Fruit fly (Drosophila melanogaster) whole organism, embryonic: ENCODE data around the gene Nadsyn.

Source experiments
- B-H1 ChIP-seq: fragments of 200-800 bp; sonication (Bioruptor generic); IDR thresholded peaks from 3 replicates; pipeline ENCODE4 v1.3.6; 2022; ENCODE audit warnings: missing biosample characterization, missing genetic modification characterization
- CG11085 ChIP-seq: fragments of 200-800 bp; sonication (Bioruptor generic); IDR thresholded peaks from 2 replicates; pipeline ENCODE4 v1.3.6; 2022; ENCODE audit warnings: missing biosample characterization, missing genetic modification characterization
- CG11695 ChIP-seq: fragments of 200-800 bp; sonication (Bioruptor generic); IDR thresholded peaks from 3 replicates; pipeline ENCODE4 v1.3.6; 2022; ENCODE audit warnings: missing biosample characterization, missing genetic modification characterization
- CG11723 ChIP-seq: fragments of 200-800 bp; sonication (Bioruptor generic); optimal IDR thresholded peaks from 2 replicates; lab custom pipeline; 2017; ENCODE audit warnings: missing biosample characterization, mild to moderate bottlenecking, missing genetic modification characterization
- CG12155 ChIP-seq: fragments of 200-800 bp; sonication (Bioruptor generic); optimal IDR thresholded peaks from 3 replicates; lab custom pipeline; 2016; ENCODE audit warnings: missing biosample characterization, missing genetic modification characterization
- CG1233 ChIP-seq: fragments of 200-800 bp; sonication (Bioruptor generic); optimal IDR thresholded peaks from 4 replicates; lab custom pipeline; 2018; ENCODE audit warnings: missing biosample characterization, mild to moderate bottlenecking, missing genetic modification characterization
- CG14441 ChIP-seq: fragments of 200-800 bp; sonication (Bioruptor generic); IDR thresholded peaks from 2 replicates; pipeline ENCODE4 v1.3.6; 2022; ENCODE audit warnings: missing biosample characterization, missing genetic modification characterization
- CG17359 ChIP-seq: fragments of 200-800 bp; sonication (Bioruptor generic); optimal IDR thresholded peaks from 3 replicates; lab custom pipeline; 2018; ENCODE audit warnings: missing biosample characterization, mild to moderate bottlenecking, missing genetic modification characterization, moderate library complexity
- CG18599 ChIP-seq: fragments of 200-800 bp; sonication (Bioruptor generic); optimal IDR thresholded peaks from 3 replicates; lab custom pipeline; 2017; ENCODE audit warnings: missing biosample characterization, missing genetic modification characterization, mild to moderate bottlenecking, moderate library complexity, missing genetic modification reagents
- CG18764 ChIP-seq: fragments of 200-800 bp; sonication (Bioruptor generic); optimal IDR thresholded peaks from 3 replicates; lab custom pipeline; 2016; ENCODE audit warnings: missing biosample characterization, missing genetic modification characterization
- CG2120 ChIP-seq: fragments of 200-800 bp; sonication (Bioruptor generic); optimal IDR thresholded peaks from 3 replicates; lab custom pipeline; 2016; ENCODE audit warnings: missing biosample characterization, missing genetic modification characterization
- CG30020 ChIP-seq: fragments of 200-800 bp; optimal IDR thresholded peaks from 2 replicates; lab custom pipeline; 2019; ENCODE audit warnings: missing biosample characterization, mild to moderate bottlenecking, missing genetic modification characterization, moderate library complexity
- CG30403 ChIP-seq: fragments of 200-800 bp; sonication (Bioruptor generic); optimal IDR thresholded peaks from 3 replicates; lab custom pipeline; 2016; ENCODE audit warnings: missing biosample characterization, missing genetic modification characterization
- CG4360 ChIP-seq: fragments of 200-800 bp; sonication (Bioruptor generic); IDR thresholded peaks from 2 replicates; pipeline ENCODE4 v1.3.6; 2022; ENCODE audit warnings: missing biosample characterization, missing genetic modification characterization
- CG4404 ChIP-seq: fragments of 200-800 bp; sonication (Bioruptor generic); IDR thresholded peaks from 2 replicates; pipeline ENCODE4 v1.3.6; 2022; ENCODE audit warnings: missing biosample characterization, missing genetic modification characterization
- CG8290 ChIP-seq, 3 experiments: fragments of 200-800 bp; sonication (Bioruptor generic); optimal IDR thresholded peaks; 2 replicates each; lab custom pipeline; 2016 to 2019; ENCODE audit warnings: missing biosample characterization in 3 of 3, missing genetic modification characterization in 3 of 3, mild to moderate bottlenecking in 2 of 3, moderate library complexity in 1 of 3
- Dek ChIP-seq: fragments of 200-800 bp; sonication (Bioruptor generic); optimal IDR thresholded peaks from 3 replicates; lab custom pipeline; 2019; ENCODE audit warnings: missing biosample characterization, mild to moderate bottlenecking, missing genetic modification characterization, moderate library complexity
- ERR ChIP-seq: fragments of 200-800 bp; sonication (Bioruptor generic); optimal IDR thresholded peaks from 2 replicates; lab custom pipeline; 2016; ENCODE audit warnings: missing biosample characterization, missing genetic modification characterization
- GATAe ChIP-seq: fragments of 200-800 bp; sonication (Bioruptor generic); conservative IDR thresholded peaks from 2 replicates; pipeline ENCODE4 v1.3.6; 2022; ENCODE audit warnings: missing biosample characterization, missing genetic modification characterization
- H2.0 ChIP-seq: fragments of 200-800 bp; sonication (Bioruptor generic); IDR thresholded peaks from 2 replicates; pipeline ENCODE4 v1.3.6; 2022; ENCODE audit warnings: missing biosample characterization, missing genetic modification characterization
- Hand ChIP-seq: fragments of 200-800 bp; sonication (Bioruptor generic); optimal IDR thresholded peaks from 2 replicates; lab custom pipeline; 2017; ENCODE audit warnings: mild to moderate bottlenecking, missing biosample characterization, missing genetic modification reagents, missing genetic modification characterization
- Hey ChIP-seq: fragments of 200-800 bp; sonication (Bioruptor generic); optimal IDR thresholded peaks from 3 replicates; lab custom pipeline; 2018; ENCODE audit warnings: missing biosample characterization, mild to moderate bottlenecking, missing genetic modification characterization
- HmgD ChIP-seq: fragments of 200-800 bp; sonication (Bioruptor generic); optimal IDR thresholded peaks from 3 replicates; lab custom pipeline; 2016; ENCODE audit warnings: missing biosample characterization, missing genetic modification characterization
- Hmr ChIP-seq: fragments of 200-800 bp; sonication (Bioruptor generic); optimal IDR thresholded peaks from 3 replicates; lab custom pipeline; 2017; ENCODE audit warnings: mild to moderate bottlenecking, missing biosample characterization, missing genetic modification reagents, missing genetic modification characterization
- Hr51 ChIP-seq, 2 experiments: fragments of 200-800 bp; sonication (Bioruptor generic); optimal IDR thresholded peaks; 2 replicates in 1 of 2; 3 replicates in 1 of 2; lab custom pipeline; 2016 to 2018; ENCODE audit warnings: missing biosample characterization in 2 of 2, missing genetic modification characterization in 2 of 2, mild to moderate bottlenecking in 1 of 2, moderate library complexity in 1 of 2
- MBD-R2 ChIP-seq: fragments of 200-800 bp; sonication (Bioruptor generic); IDR thresholded peaks from 2 replicates; pipeline ENCODE4 v1.3.6; 2022; ENCODE audit warnings: missing biosample characterization, missing genetic modification characterization
- MTF-1 ChIP-seq: fragments of 200-800 bp; sonication (Bioruptor generic); optimal IDR thresholded peaks from 2 replicates; lab custom pipeline; 2018; ENCODE audit warnings: missing biosample characterization, mild to moderate bottlenecking, missing genetic modification characterization, borderline replicate concordance
- Oaz ChIP-seq: fragments of 200-800 bp; sonication (Bioruptor generic); IDR thresholded peaks from 2 replicates; pipeline ENCODE4 v1.3.6; 2022; ENCODE audit warnings: missing biosample characterization, missing genetic modification characterization
- Rx ChIP-seq: fragments of 200-800 bp; sonication (Bioruptor generic); IDR thresholded peaks from 2 replicates; pipeline ENCODE4 v1.3.6; 2022; ENCODE audit warnings: missing biosample characterization, missing genetic modification characterization
- az2 ChIP-seq: fragments of 200-800 bp; sonication (Bioruptor generic); optimal IDR thresholded peaks from 3 replicates; lab custom pipeline; 2016; ENCODE audit warnings: missing biosample characterization, missing genetic modification characterization
- chinmo ChIP-seq: fragments of 200-800 bp; sonication (Bioruptor generic); IDR thresholded peaks from 4 replicates; pipeline ENCODE4 v1.3.6; 2022; ENCODE audit warnings: missing biosample characterization, missing genetic modification characterization; ENCODE audit not compliant: partially characterized antibody
- dan ChIP-seq: fragments of 200-800 bp; sonication (Bioruptor generic); IDR thresholded peaks from 2 replicates; pipeline ENCODE4 v1.3.6; 2022; ENCODE audit warnings: missing biosample characterization, missing genetic modification characterization
- dm ChIP-seq: fragments of 200-800 bp; sonication (Bioruptor generic); optimal IDR thresholded peaks from 3 replicates; lab custom pipeline; 2016; ENCODE audit warnings: missing biosample characterization, missing genetic modification characterization
- fd102C ChIP-seq: fragments of 200-800 bp; sonication (Bioruptor generic); optimal IDR thresholded peaks from 2 replicates; lab custom pipeline; 2018; ENCODE audit warnings: missing biosample characterization, mild to moderate bottlenecking, missing genetic modification characterization, moderate library complexity
- ftz-f1 ChIP-seq: fragments of 200-800 bp; sonication (Bioruptor generic); optimal IDR thresholded peaks from 2 replicates; lab custom pipeline; 2016; ENCODE audit warnings: missing biosample characterization, missing genetic modification characterization
- gem ChIP-seq: fragments of 200-800 bp; sonication (Bioruptor generic); optimal IDR thresholded peaks from 2 replicates; lab custom pipeline; 2019; ENCODE audit warnings: missing biosample characterization, mild to moderate bottlenecking, missing genetic modification characterization, moderate library complexity
- grn ChIP-seq: fragments of 200-800 bp; sonication (Bioruptor generic); optimal IDR thresholded peaks from 3 replicates; lab custom pipeline; 2017; ENCODE audit warnings: missing biosample characterization, missing genetic modification characterization
- hkb ChIP-seq, 2 experiments: fragments of 200-800 bp in 1 of 2; fragments of >200 bp in 1 of 2; sonication (Bioruptor generic) in 1 of 2; IDR thresholded peaks in 1 of 2; optimal IDR thresholded peaks in 1 of 2; 2 replicates each; pipeline versions ENCODE4 v1.3.6 to Lab custom; 2017 to 2022; ENCODE audit warnings: missing biosample characterization in 1 of 2, missing genetic modification characterization in 1 of 2
- hth ChIP-seq: fragments of >200 bp; optimal IDR thresholded peaks from 2 replicates; lab custom pipeline; 2017; ENCODE audit warnings: inconsistent platforms
- pan ChIP-seq, 4 experiments: fragments of >200 bp in 3 of 4; fragments of 200-800 bp in 1 of 4; sonication (Bioruptor generic) in 1 of 4; optimal IDR thresholded peaks in 3 of 4; IDR thresholded peaks in 1 of 4; 2 replicates each; pipeline versions ENCODE4 v1.3.6 to Lab custom; 2017 to 2022; ENCODE audit warnings: missing biosample characterization in 2 of 4, missing genetic modification characterization in 2 of 4, mixed read lengths in 1 of 4
- pb ChIP-seq: fragments of 200-800 bp; sonication (Bioruptor generic); optimal IDR thresholded peaks from 3 replicates; lab custom pipeline; 2016; ENCODE audit warnings: missing biosample characterization, missing genetic modification characterization
- peb ChIP-seq: fragments of 200-800 bp; sonication (Bioruptor generic); IDR thresholded peaks from 2 replicates; pipeline ENCODE4 v1.3.6; 2022; ENCODE audit warnings: missing biosample characterization, missing genetic modification characterization
- sens-2 ChIP-seq: fragments of 200-800 bp; sonication (Bioruptor generic); IDR thresholded peaks from 2 replicates; pipeline ENCODE4 v1.3.6; 2022; ENCODE audit warnings: missing biosample characterization, missing genetic modification characterization
- seq ChIP-seq: fragments of 200-800 bp; sonication (Bioruptor generic); IDR thresholded peaks from 2 replicates; pipeline ENCODE4 v1.3.6; 2022; ENCODE audit warnings: missing biosample characterization, missing genetic modification characterization
- sob ChIP-seq: fragments of 200-800 bp; sonication (Bioruptor generic); IDR thresholded peaks from 2 replicates; pipeline ENCODE4 v1.3.6; 2022; ENCODE audit warnings: missing biosample characterization, missing genetic modification characterization
- sug ChIP-seq: fragments of 200-800 bp; optimal IDR thresholded peaks from 2 replicates; lab custom pipeline; 2019; ENCODE audit warnings: missing biosample characterization, mild to moderate bottlenecking, missing genetic modification characterization, moderate library complexity
- tio ChIP-seq: fragments of 200-800 bp; sonication (Bioruptor generic); optimal IDR thresholded peaks from 2 replicates; lab custom pipeline; 2017; ENCODE audit warnings: missing biosample characterization, missing genetic modification characterization, inconsistent platforms
- usp ChIP-seq: fragments of >200 bp; optimal IDR thresholded peaks from 2 replicates; lab custom pipeline; 2017; ENCODE audit warnings: missing biosample characterization, missing genetic modification characterization
- vnd ChIP-seq: fragments of 200-800 bp; sonication (Bioruptor generic); IDR thresholded peaks from 3 replicates; pipeline ENCODE4 v1.3.6; 2022; ENCODE audit warnings: missing biosample characterization, missing genetic modification characterization; ENCODE audit not compliant: partially characterized antibody
- z ChIP-seq: fragments of 200-800 bp; sonication (Bioruptor generic); IDR thresholded peaks from 3 replicates; pipeline ENCODE4 v1.3.6; 2022; ENCODE audit warnings: missing biosample characterization, missing genetic modification characterization

The Nadsyn gene

dm6 chrX:13740062-13740461, 22.0 kb upstream of the Nadsyn start (continued):
- TF ChIP-seq CG30403 (GFP tag; lab: Kevin White, UChicago) (peak; percentile 72), z (GFP tag; lab: Robert Waterston, UW) (peak; percentile 53; the same call in 1 of the 3 replicates), dan (GFP tag; lab: Robert Waterston, UW) (no peak), Hand (GFP tag; lab: Kevin White, UChicago) (peak; percentile 54), CG18599 (GFP tag; lab: Kevin White, UChicago) (peak; percentile 91), usp (GFP tag; lab: Kevin White, UChicago) (no peak), Hey (peak; percentile 60), CG11085 (GFP tag; lab: Robert Waterston, UW) (peak; percentile 74), CG12155 (GFP tag; lab: Kevin White, UChicago) (peak; percentile 77), sens-2 (GFP tag; lab: Robert Waterston, UW) (peak; percentile 55; the same call in 1 of the 2 replicates), CG30020 (no peak), Dek (peak; percentile 76), hth (lab: Kevin White, UChicago) (no peak), GATAe (GFP tag; lab: Robert Waterston, UW) (no peak), sob (peak; percentile 85), seq (peak; percentile 70), CG8290 (GFP tag; optimal IDR thresholded peaks at IDR 0.05; lab: Kevin White, UChicago) (no peak), CG8290 (tag; optimal IDR thresholded peaks at IDR 0.05; lab: Kevin White, UChicago) (peak in 1 of 2 experiments; percentile 98), fd102C (GFP tag; lab: Kevin White, UChicago) (no peak), dm (GFP tag; lab: Kevin White, UChicago) (peak; percentile 46), Hr51 (GFP tag; optimal IDR thresholded peaks at IDR 0.05; lab: Kevin White, UChicago) (peak; percentile 62 to 72), Rx (GFP tag; lab: Robert Waterston, UW) (peak; percentile 83), Hmr (GFP tag; lab: Kevin White, UChicago) (peak; percentile 79), gem (peak; percentile 81), vnd (no peak), MTF-1 (GFP tag; lab: Kevin White, UChicago) (peak; percentile 75), az2 (peak; percentile 82), ftz-f1 (GFP tag; lab: Kevin White, UChicago) (peak; percentile 52), pb (GFP tag; lab: Kevin White, UChicago) (no peak), pan (optimal IDR thresholded peaks at IDR 0.05; lab: Kevin White, UChicago) (no peak), pan (GFP tag; optimal IDR thresholded peaks at IDR 0.05 in 1 of 2, IDR thresholded peaks at IDR 0.05 in 1 of 2) (peak in 1 of 2 experiments; percentile 81), peb (GFP tag; lab: Robert Waterston, UW) (peak; percentile 66; the same call in 1 of the 2 replicates), CG17359 (tag; lab: Kevin White, UChicago) (peak; percentile 82), MBD-R2 (GFP tag; lab: Robert Waterston, UW) (peak; percentile 59; the same call in 1 of the 2 replicates), CG14441 (peak; percentile 80), CG11695 (GFP tag; lab: Robert Waterston, UW) (peak; percentile 72; the same call in 1 of the 3 replicates), chinmo (GFP tag; lab: Robert Waterston, UW) (no peak), sug (tag; lab: Kevin White, UChicago) (peak; percentile 75), CG4404 (peak; percentile 49), CG18764 (peak; percentile 62), H2.0 (peak; percentile 81), tio (GFP tag; lab: Kevin White, UChicago) (no peak), hkb (optimal IDR thresholded peaks at IDR 0.05; lab: Kevin White, UChicago) (no peak), hkb (GFP tag; IDR thresholded peaks at IDR 0.05; lab: Robert Waterston, UW) (peak; percentile 73), Oaz (GFP tag; lab: Robert Waterston, UW) (peak; percentile 67), CG1233 (GFP tag; lab: Kevin White, UChicago) (peak; percentile 56), CG11723 (GFP tag; lab: Kevin White, UChicago) (peak; percentile 34), CG2120 (peak; percentile 89), ERR (GFP tag; lab: Kevin White, UChicago) (no peak), grn (no peak), HmgD (GFP tag; lab: Kevin White, UChicago) (peak; percentile 80), B-H1 (GFP tag; lab: Robert Waterston, UW) (peak; percentile 69; the same call in 2 of the 3 replicates), CG4360 (no peak)
